Fruit fly (Drosophila melanogaster) whole organism, wandering third instar larva: ENCODE measurements around the gene Bx.

ENCODE experiments used
- CrebA ChIP-seq: fragments of 200-800 bp; sonication (Bioruptor generic); optimal IDR thresholded peaks from 2 replicates; lab custom pipeline; 2016; ENCODE audit warnings: missing biosample characterization, mild to moderate bottlenecking, missing genetic modification characterization, borderline replicate concordance
- Hnf4 ChIP-seq: fragments of 200-800 bp; sonication (Bioruptor generic); optimal IDR thresholded peaks from 2 replicates; lab custom pipeline; 2016; ENCODE audit warnings: missing biosample characterization, mild to moderate bottlenecking, missing genetic modification characterization
- Hr78 ChIP-seq: fragments of >200 bp; optimal IDR thresholded peaks from 2 replicates; lab custom pipeline; 2017; ENCODE audit warnings: missing biosample characterization, missing genetic modification characterization
- Myc ChIP-seq: fragments of >200 bp; optimal IDR thresholded peaks from 2 replicates; lab custom pipeline; 2017
- N ChIP-seq: fragments of >200 bp; optimal IDR thresholded peaks from 2 replicates; lab custom pipeline; 2018; ENCODE audit warnings: missing biosample characterization, missing external identifiers, missing genetic modification characterization
- brk ChIP-seq: fragments of 200-800 bp; sonication (Bioruptor generic); optimal IDR thresholded peaks from 2 replicates; lab custom pipeline; 2016; ENCODE audit warnings: missing biosample characterization, mild to moderate bottlenecking, missing genetic modification characterization
- psq ChIP-seq: fragments of 200-800 bp; sonication (Bioruptor generic); optimal IDR thresholded peaks from 3 replicates; lab custom pipeline; 2017; ENCODE audit warnings: missing biosample characterization, mild to moderate bottlenecking, missing genetic modification characterization, moderate library complexity
- usp ChIP-seq: fragments of >200 bp; optimal IDR thresholded peaks from 2 replicates; lab custom pipeline; 2017; ENCODE audit warnings: missing biosample characterization, missing genetic modification characterization

DNA sequence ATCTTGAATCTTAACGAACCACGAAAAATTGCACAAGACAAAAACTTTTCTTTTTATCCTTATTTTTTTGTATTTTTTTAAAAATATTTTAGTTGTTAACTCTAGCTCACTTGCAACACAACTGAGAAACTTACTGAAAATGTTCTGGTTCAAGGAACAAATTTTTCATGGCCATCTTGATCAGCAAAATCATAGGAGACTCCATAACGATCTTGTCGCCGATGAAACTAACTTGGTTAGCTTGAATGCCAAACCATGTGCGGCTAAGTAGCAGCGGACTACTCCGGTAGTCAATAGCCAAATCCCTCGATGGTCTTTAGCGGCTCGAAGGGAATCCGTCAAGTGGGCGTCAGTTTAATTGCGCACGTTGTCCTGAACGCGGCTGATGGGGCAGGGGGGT, 102.3 kb downstream of the Bx start, which contains the start of gene CG15040:
- TF ChIP-seq N (GFP tag; lab: Kevin White, UChicago): no peak
- no peak for TF ChIP-seq Myc (lab: Kevin White, UChicago)
- no peak for TF ChIP-seq Hnf4 (GFP tag; lab: Kevin White, UChicago)
- no peak for TF ChIP-seq usp (GFP tag; lab: Kevin White, UChicago)
- no peak for TF ChIP-seq CrebA (GFP tag; lab: Kevin White, UChicago)
- no peak for TF ChIP-seq Hr78 (GFP tag; lab: Kevin White, UChicago)
- TF ChIP-seq brk (GFP tag; lab: Kevin White, UChicago): no peak
- TF ChIP-seq psq (GFP tag; lab: Kevin White, UChicago): no peak
